Worm (Caenorhabditis elegans) whole organism, L4/young adult: ENCODE measurements around the gene ctsa-3.2.

ENCODE experiments used
- W03F9.2 ChIP-seq: fragments of 150-350 bp; optimal IDR thresholded peaks from 2 replicates; lab custom pipeline; 2014; ENCODE audit warnings: missing biosample characterization, missing genetic modification characterization
- dao-5 ChIP-seq: sonication (generic microtip); optimal IDR thresholded peaks from 2 replicates; lab custom pipeline; 2016; ENCODE audit warnings: missing genotype, missing genetic modification characterization, moderate library complexity, missing compliant biosample characterization
- him-1 ChIP-seq: sonication (generic microtip); optimal IDR thresholded peaks from 2 replicates; lab custom pipeline; 2016; ENCODE audit warnings: missing genotype, missing genetic modification reagents, missing genetic modification characterization, missing compliant biosample characterization

DNA sequence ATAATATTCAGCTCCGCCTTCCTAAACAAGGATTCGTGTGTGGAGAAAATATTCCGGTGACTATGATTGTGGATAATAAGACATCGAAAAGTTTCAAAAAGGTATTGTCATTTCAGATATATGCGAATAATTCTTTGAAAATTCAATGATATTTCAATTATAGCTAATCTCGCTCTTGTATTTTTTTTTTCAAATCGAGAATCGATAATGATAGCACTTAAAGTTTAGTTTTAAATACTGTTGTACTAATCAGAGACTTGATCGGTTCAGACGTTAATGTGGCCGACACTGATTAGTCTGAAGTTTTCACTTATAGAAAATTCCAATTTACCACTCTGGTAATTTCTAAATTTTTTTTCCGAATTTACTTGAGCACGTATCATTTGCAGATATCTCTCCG is 39.0 kb upstream of the ctsa-3.2 start:
- no peak for TF ChIP-seq W03F9.2 (tag; lab: Kevin White, UChicago)
- no peak for TF ChIP-seq him-1 (tag; lab: Kevin White, UChicago)
- TF ChIP-seq dao-5: no peak
